Worm (Caenorhabditis elegans) whole organism, young adult: ENCODE measurements around the gene Y38F1A.2.

Experiments
- mel-28 ChIP-seq: sonication (generic microtip); optimal IDR thresholded peaks from 2 replicates; lab custom pipeline; 2016; ENCODE audit warnings: borderline replicate concordance, mild to moderate bottlenecking, missing genetic modification characterization, missing compliant biosample characterization
- unc-62 ChIP-seq: fragments of 150-350 bp; optimal IDR thresholded peaks from 2 replicates; lab custom pipeline; 2014; ENCODE audit warnings: missing biosample characterization, missing genetic modification reagents, missing genetic modification characterization

ce11 chrII:12965138-12965537 is 10.4 kb downstream of the Y38F1A.2 start:
- no peak for TF ChIP-seq mel-28 (tag; lab: Kevin White, UChicago)
- no peak for TF ChIP-seq unc-62
